Fruit fly (Drosophila melanogaster) whole organism, prepupa: ENCODE results near the gene CecA1.

ENCODE experiments used
- Blimp-1 ChIP-seq: fragments of 200-800 bp; sonication (Bioruptor generic); optimal IDR thresholded peaks from 3 replicates; lab custom pipeline; 2017; ENCODE audit warnings: missing biosample characterization, missing genetic modification characterization, mild to moderate bottlenecking, moderate library complexity, missing genetic modification reagents
- CG10631 ChIP-seq: fragments of 200-800 bp; sonication (Bioruptor generic); optimal IDR thresholded peaks from 2 replicates; lab custom pipeline; 2016; ENCODE audit warnings: missing biosample characterization, missing genetic modification characterization
- CG10669 ChIP-seq: fragments of 200-800 bp; sonication (Bioruptor generic); optimal IDR thresholded peaks from 3 replicates; lab custom pipeline; 2018; ENCODE audit warnings: missing biosample characterization, mild to moderate bottlenecking, missing genetic modification characterization, moderate library complexity
- CG11294 ChIP-seq: fragments of 200-800 bp; sonication (Bioruptor generic); IDR thresholded peaks from 2 replicates; pipeline ENCODE4 v1.3.6; 2022; ENCODE audit warnings: missing biosample characterization, missing genetic modification characterization
- CG11762 ChIP-seq: fragments of 200-800 bp; sonication (Bioruptor generic); optimal IDR thresholded peaks from 3 replicates; lab custom pipeline; 2016; ENCODE audit warnings: missing biosample characterization, missing genetic modification characterization; ENCODE audit not compliant: insufficient read depth
- CG11902 ChIP-seq: fragments of 200-800 bp; sonication (Bioruptor generic); optimal IDR thresholded peaks from 3 replicates; lab custom pipeline; 2016; ENCODE audit warnings: missing biosample characterization, missing genetic modification characterization
- CG15336 ChIP-seq: fragments of 200-800 bp; sonication (Bioruptor generic); IDR thresholded peaks from 2 replicates; pipeline ENCODE4 v1.3.6; 2022; ENCODE audit warnings: missing biosample characterization, missing genetic modification characterization
- CG1621 ChIP-seq: fragments of 200-800 bp; sonication (Bioruptor generic); optimal IDR thresholded peaks from 3 replicates; lab custom pipeline; 2018; ENCODE audit warnings: missing biosample characterization, mild to moderate bottlenecking, missing genetic modification characterization
- CG16779 ChIP-seq: fragments of 200-800 bp; sonication (Bioruptor generic); optimal IDR thresholded peaks from 3 replicates; lab custom pipeline; 2017; ENCODE audit warnings: missing biosample characterization, mild to moderate bottlenecking, missing genetic modification characterization
- CG3032 ChIP-seq: fragments of 200-800 bp; optimal IDR thresholded peaks from 2 replicates; lab custom pipeline; 2019; ENCODE audit warnings: missing biosample characterization, mild to moderate bottlenecking, missing genetic modification characterization, moderate library complexity
- CG31627 ChIP-seq: fragments of 200-800 bp; sonication (Bioruptor generic); optimal IDR thresholded peaks from 3 replicates; lab custom pipeline; 2016; ENCODE audit warnings: missing biosample characterization, missing genetic modification characterization
- CG32006 ChIP-seq: fragments of 200-800 bp; sonication (Bioruptor generic); optimal IDR thresholded peaks from 3 replicates; lab custom pipeline; 2017; ENCODE audit warnings: missing biosample characterization, mild to moderate bottlenecking, missing genetic modification characterization
- CG34406 ChIP-seq: fragments of 200-800 bp; sonication (Bioruptor generic); optimal IDR thresholded peaks from 3 replicates; lab custom pipeline; 2016; ENCODE audit warnings: missing biosample characterization, missing genetic modification characterization
- CG3919 ChIP-seq: fragments of 200-800 bp; sonication (Bioruptor generic); optimal IDR thresholded peaks from 3 replicates; lab custom pipeline; 2016; ENCODE audit warnings: missing biosample characterization, missing genetic modification characterization
- CG6163 ChIP-seq: fragments of 200-800 bp; sonication (Bioruptor generic); IDR thresholded peaks from 3 replicates; pipeline ENCODE4 v1.3.6; 2022; ENCODE audit warnings: missing biosample characterization, missing genetic modification characterization
- CG6276 ChIP-seq: fragments of 200-800 bp; sonication (Bioruptor generic); optimal IDR thresholded peaks from 2 replicates; lab custom pipeline; 2017; ENCODE audit warnings: missing biosample characterization, mild to moderate bottlenecking, missing genetic modification characterization
- CG6792 ChIP-seq: fragments of 200-800 bp; sonication (Bioruptor generic); optimal IDR thresholded peaks from 3 replicates; lab custom pipeline; 2016; ENCODE audit warnings: missing biosample characterization, missing genetic modification characterization
- CG6808 ChIP-seq: fragments of 200-800 bp; sonication (Bioruptor generic); optimal IDR thresholded peaks from 3 replicates; lab custom pipeline; 2017; ENCODE audit warnings: missing biosample characterization, missing genetic modification characterization, mild to moderate bottlenecking, moderate library complexity, missing genetic modification reagents
- CG7368 ChIP-seq: fragments of 200-800 bp; sonication (Bioruptor generic); optimal IDR thresholded peaks from 3 replicates; lab custom pipeline; 2016; ENCODE audit warnings: missing biosample characterization, missing genetic modification characterization
- CG8119 ChIP-seq: fragments of 200-800 bp; sonication (Bioruptor generic); IDR thresholded peaks from 3 replicates; pipeline ENCODE4 v1.3.6; 2022; ENCODE audit warnings: missing biosample characterization, missing genetic modification characterization
- CG8319 ChIP-seq: fragments of 200-800 bp; sonication (Bioruptor generic); optimal IDR thresholded peaks from 3 replicates; lab custom pipeline; 2016; ENCODE audit warnings: missing biosample characterization, missing genetic modification characterization
- CG8632 ChIP-seq: fragments of 200-800 bp; sonication (Bioruptor generic); optimal IDR thresholded peaks from 3 replicates; lab custom pipeline; 2016; ENCODE audit warnings: missing biosample characterization, missing genetic modification characterization
- CG9139 ChIP-seq: fragments of 200-800 bp; sonication (Bioruptor generic); optimal IDR thresholded peaks from 3 replicates; lab custom pipeline; 2017; ENCODE audit warnings: missing biosample characterization, mild to moderate bottlenecking, missing genetic modification characterization
- Eip75B ChIP-seq: fragments of 200-800 bp; sonication (Bioruptor generic); optimal IDR thresholded peaks from 3 replicates; lab custom pipeline; 2016; ENCODE audit warnings: missing biosample characterization, missing genetic modification characterization
- Eip78C ChIP-seq: fragments of 200-800 bp; sonication (Bioruptor generic); peaks from one replicate; lab custom pipeline; 2016; ENCODE audit warnings: missing biosample characterization, missing genetic modification characterization
- Eip93F ChIP-seq: fragments of 200-800 bp; sonication (Bioruptor generic); optimal IDR thresholded peaks from 2 replicates; lab custom pipeline; 2016; ENCODE audit warnings: missing biosample characterization, mild to moderate bottlenecking, missing genetic modification characterization
- Ets21C ChIP-seq: fragments of 200-800 bp; sonication (Bioruptor generic); optimal IDR thresholded peaks from 3 replicates; lab custom pipeline; 2016; ENCODE audit warnings: missing biosample characterization, missing genetic modification characterization
- Ets96B ChIP-seq: fragments of 200-800 bp; optimal IDR thresholded peaks from 2 replicates; lab custom pipeline; 2019; ENCODE audit warnings: missing biosample characterization, mild to moderate bottlenecking, missing genetic modification characterization, moderate library complexity
- Hr38 ChIP-seq: sonication (Bioruptor generic); optimal IDR thresholded peaks from 2 replicates; lab custom pipeline; 2016; ENCODE audit warnings: missing biosample characterization, missing genetic modification characterization
- Hr39 ChIP-seq: fragments of 200-800 bp; sonication (Bioruptor generic); optimal IDR thresholded peaks from 2 replicates; lab custom pipeline; 2016; ENCODE audit warnings: missing biosample characterization, missing genetic modification characterization
- Hr4 ChIP-seq: fragments of 200-800 bp; sonication (Bioruptor generic); optimal IDR thresholded peaks from 3 replicates; lab custom pipeline; 2016; ENCODE audit warnings: missing biosample characterization, missing genetic modification characterization
- Lpt ChIP-seq: fragments of 200-800 bp; sonication (Bioruptor generic); optimal IDR thresholded peaks from 3 replicates; lab custom pipeline; 2016; ENCODE audit warnings: missing biosample characterization, missing genetic modification characterization
- Met ChIP-seq: fragments of 200-800 bp; sonication (Bioruptor generic); optimal IDR thresholded peaks from 3 replicates; lab custom pipeline; 2016; ENCODE audit warnings: missing biosample characterization, missing genetic modification characterization
- OdsH ChIP-seq: fragments of 200-800 bp; sonication (Bioruptor generic); optimal IDR thresholded peaks from 3 replicates; lab custom pipeline; 2016; ENCODE audit warnings: missing biosample characterization, missing genetic modification characterization
- Smox ChIP-seq: fragments of 200-800 bp; sonication (Bioruptor generic); optimal IDR thresholded peaks from 3 replicates; lab custom pipeline; 2016; ENCODE audit warnings: missing biosample characterization, missing genetic modification characterization
- Sox102F ChIP-seq: fragments of 200-800 bp; sonication (Bioruptor generic); optimal IDR thresholded peaks from 2 replicates; lab custom pipeline; 2016; ENCODE audit warnings: missing biosample characterization, mild to moderate bottlenecking, missing genetic modification characterization
- Sox14 ChIP-seq: fragments of 200-800 bp; sonication (Bioruptor generic); optimal IDR thresholded peaks from 3 replicates; lab custom pipeline; 2016; ENCODE audit warnings: missing biosample characterization, missing genetic modification characterization
- Sox15 ChIP-seq: fragments of 200-800 bp; sonication (Bioruptor generic); optimal IDR thresholded peaks from 3 replicates; lab custom pipeline; 2016; ENCODE audit warnings: missing biosample characterization, missing genetic modification characterization
- achi ChIP-seq: fragments of 200-800 bp; sonication (Bioruptor generic); optimal IDR thresholded peaks from 3 replicates; lab custom pipeline; 2016; ENCODE audit warnings: missing biosample characterization, missing genetic modification characterization
- acj6 ChIP-seq: fragments of 200-800 bp; sonication (Bioruptor generic); optimal IDR thresholded peaks from 3 replicates; lab custom pipeline; 2016; ENCODE audit warnings: missing biosample characterization, missing genetic modification characterization
- cyc ChIP-seq: fragments of 200-800 bp; sonication (Bioruptor generic); optimal IDR thresholded peaks from 3 replicates; lab custom pipeline; 2016; ENCODE audit warnings: missing biosample characterization, missing genetic modification characterization
- dac ChIP-seq: fragments of 200-800 bp; sonication (Bioruptor generic); optimal IDR thresholded peaks from 2 replicates; lab custom pipeline; 2017; ENCODE audit warnings: missing biosample characterization, mild to moderate bottlenecking, missing genetic modification characterization
- dsx ChIP-seq: fragments of 200-800 bp; optimal IDR thresholded peaks from 3 replicates; lab custom pipeline; 2019; ENCODE audit warnings: missing biosample characterization, mild to moderate bottlenecking, missing genetic modification characterization, moderate library complexity; ENCODE audit not compliant: poor library complexity, severe bottlenecking
- eg ChIP-seq: fragments of 200-800 bp; sonication (Bioruptor generic); IDR thresholded peaks from 3 replicates; pipeline ENCODE4 v1.3.6; 2022; ENCODE audit warnings: missing biosample characterization, missing genetic modification characterization
- esn ChIP-seq: fragments of 200-800 bp; sonication (Bioruptor generic); optimal IDR thresholded peaks from 2 replicates; lab custom pipeline; 2016; ENCODE audit warnings: missing biosample characterization, mild to moderate bottlenecking, missing genetic modification characterization, moderate library complexity
- fd85E ChIP-seq: fragments of 200-800 bp; sonication (Bioruptor generic); optimal IDR thresholded peaks from 3 replicates; lab custom pipeline; 2016; ENCODE audit warnings: missing biosample characterization, missing genetic modification characterization
- fkh ChIP-seq: fragments of 200-800 bp; sonication (Bioruptor generic); optimal IDR thresholded peaks from 3 replicates; lab custom pipeline; 2017; ENCODE audit warnings: missing biosample characterization, mild to moderate bottlenecking, missing genetic modification characterization, moderate library complexity
- lz ChIP-seq: fragments of 200-800 bp; sonication (Bioruptor generic); optimal IDR thresholded peaks from 3 replicates; lab custom pipeline; 2016; ENCODE audit warnings: missing biosample characterization, missing genetic modification characterization
- net ChIP-seq: fragments of 200-800 bp; sonication (Bioruptor generic); optimal IDR thresholded peaks from 3 replicates; lab custom pipeline; 2016; ENCODE audit warnings: missing biosample characterization, missing genetic modification characterization
- pdm3 ChIP-seq: fragments of 200-800 bp; sonication (Bioruptor generic); optimal IDR thresholded peaks from 3 replicates; lab custom pipeline; 2016; ENCODE audit warnings: missing biosample characterization, missing genetic modification characterization
- svp ChIP-seq: fragments of 200-800 bp; sonication (Bioruptor generic); peaks from one replicate; lab custom pipeline; 2016; ENCODE audit warnings: missing biosample characterization, missing genetic modification characterization
- topi ChIP-seq: fragments of 200-800 bp; sonication (Bioruptor generic); optimal IDR thresholded peaks from 3 replicates; lab custom pipeline; 2016; ENCODE audit warnings: missing biosample characterization, missing genetic modification characterization
- vri ChIP-seq: fragments of 200-800 bp; sonication (Bioruptor generic); optimal IDR thresholded peaks from 3 replicates; lab custom pipeline; 2016; ENCODE audit warnings: missing biosample characterization, mild to moderate bottlenecking, missing genetic modification characterization

The CecA1 gene

dm6 chr3R:30191462-30191874 is 19.2 kb upstream of the CecA1 start:
- TF ChIP-seq CG8319 (GFP tag; lab: Kevin White, UChicago) (peak; percentile 55), CG8119 (GFP tag; lab: Robert Waterston, UW) (peak; percentile 34; the same call in 1 of the 3 replicates), CG6163 (GFP tag; lab: Robert Waterston, UW) (0 out of 3 replicates have a peak, but pooled peaks have one; percentile 11), CG9139 (GFP tag; lab: Kevin White, UChicago) (no peak), CG6792 (GFP tag; lab: Kevin White, UChicago) (peak; percentile 66), fd85E (GFP tag; lab: Kevin White, UChicago) (no peak), Hr4 (GFP tag; lab: Kevin White, UChicago) (peak; percentile 1), CG3032 (peak; percentile 12), Ets96B (tag; lab: Kevin White, UChicago) (no peak), CG15336 (no peak), eg (GFP tag; lab: Robert Waterston, UW) (no peak), pdm3 (GFP tag; lab: Kevin White, UChicago) (peak; percentile 73), acj6 (peak; percentile 71), Sox102F (GFP tag; lab: Kevin White, UChicago) (peak; percentile 73), Eip93F (GFP tag; lab: Kevin White, UChicago) (no peak), net (peak; percentile 71), dac (GFP tag; lab: Kevin White, UChicago) (no peak), CG11294 (GFP tag; lab: Robert Waterston, UW) (no peak), dsx (no peak), CG32006 (GFP tag; lab: Kevin White, UChicago) (peak; percentile 76), CG34406 (peak; percentile 71), cyc (GFP tag; lab: Kevin White, UChicago) (peak; percentile 74), svp (peak; percentile 95), CG11902 (GFP tag; lab: Kevin White, UChicago) (peak; percentile 72), vri (GFP tag; lab: Kevin White, UChicago) (peak; percentile 4), CG16779 (tag; lab: Kevin White, UChicago) (peak; percentile 1), Met (GFP tag; lab: Kevin White, UChicago) (peak; percentile 69), Ets21C (peak; percentile 63), CG8632 (GFP tag; lab: Kevin White, UChicago) (peak; percentile 62), Lpt (no peak), CG11762 (GFP tag; lab: Kevin White, UChicago) (peak; percentile 26), Sox14 (GFP tag; lab: Kevin White, UChicago) (peak; percentile 77), Eip78C (GFP tag; lab: Kevin White, UChicago) (peak; percentile 94), CG7368 (GFP tag; lab: Kevin White, UChicago) (peak; percentile 62), CG1621 (tag; lab: Kevin White, UChicago) (no peak), CG10669 (GFP tag; lab: Kevin White, UChicago) (peak; percentile 4), topi (GFP tag; lab: Kevin White, UChicago) (peak; percentile 87), Hr38 (GFP tag; lab: Kevin White, UChicago) (no peak), CG3919 (GFP tag; lab: Kevin White, UChicago) (peak; percentile 62), Sox15 (peak; percentile 74), CG31627 (GFP tag; lab: Kevin White, UChicago) (peak; percentile 84), achi (peak; percentile 30), CG10631 (GFP tag; lab: Kevin White, UChicago) (peak; percentile 43), Smox (GFP tag; lab: Kevin White, UChicago) (peak; percentile 72), CG6808 (GFP tag; lab: Kevin White, UChicago) (peak; percentile 15), Blimp-1 (GFP tag; lab: Kevin White, UChicago) (no peak), Eip75B (peak; percentile 74), lz (GFP tag; lab: Kevin White, UChicago) (peak; percentile 78), esn (GFP tag; lab: Kevin White, UChicago) (peak; percentile 85), CG6276 (GFP tag; lab: Kevin White, UChicago) (peak; percentile 26), OdsH (GFP tag; lab: Kevin White, UChicago) (peak; percentile 67), fkh (GFP tag; lab: Kevin White, UChicago) (no peak), Hr39 (GFP tag; lab: Kevin White, UChicago) (peak; percentile 81)
